Fruit fly (Drosophila melanogaster) whole organism, embryonic: ENCODE results near the gene Cbp20.
A peak's percentile ranks its signal among the peaks of the same experiment; 100 is the strongest.

ENCODE experiments used
- Adf1 ChIP-seq: fragments of 200-800 bp; sonication (Bioruptor generic); IDR thresholded peaks from 2 replicates; pipeline ENCODE4 v1.3.6; 2022; ENCODE audit warnings: missing biosample characterization, missing genetic modification characterization
- CG10543 ChIP-seq: fragments of 200-800 bp; sonication (Bioruptor generic); optimal IDR thresholded peaks from 3 replicates; lab custom pipeline; 2017; ENCODE audit warnings: missing biosample characterization, mild to moderate bottlenecking, missing genetic modification characterization, moderate library complexity
- CG12744 ChIP-seq: fragments of 200-800 bp; sonication (Bioruptor generic); optimal IDR thresholded peaks from 2 replicates; lab custom pipeline; 2016; ENCODE audit warnings: missing biosample characterization, missing genetic modification characterization
- CG13287 ChIP-seq: fragments of 200-800 bp; sonication (Bioruptor generic); IDR thresholded peaks from 2 replicates; pipeline ENCODE4 v1.3.6; 2022; ENCODE audit warnings: missing biosample characterization, missing genetic modification characterization; ENCODE audit not compliant: partially characterized antibody
- CG14441 ChIP-seq: fragments of 200-800 bp; sonication (Bioruptor generic); IDR thresholded peaks from 2 replicates; pipeline ENCODE4 v1.3.6; 2022; ENCODE audit warnings: missing biosample characterization, missing genetic modification characterization
- CG15601 ChIP-seq: fragments of 200-800 bp; sonication (Bioruptor generic); optimal IDR thresholded peaks from 3 replicates; lab custom pipeline; 2019; ENCODE audit warnings: missing biosample characterization, mild to moderate bottlenecking, missing genetic modification characterization, moderate library complexity
- CG16815 ChIP-seq: fragments of 200-800 bp; sonication (Bioruptor generic); optimal IDR thresholded peaks from 3 replicates; lab custom pipeline; 2017; ENCODE audit warnings: missing biosample characterization, mild to moderate bottlenecking, missing genetic modification characterization
- CG17359 ChIP-seq: fragments of 200-800 bp; sonication (Bioruptor generic); optimal IDR thresholded peaks from 3 replicates; lab custom pipeline; 2018; ENCODE audit warnings: missing biosample characterization, mild to moderate bottlenecking, missing genetic modification characterization, moderate library complexity
- CG18262 ChIP-seq: fragments of 200-800 bp; optimal IDR thresholded peaks from 3 replicates; lab custom pipeline; 2019; ENCODE audit warnings: missing biosample characterization, mild to moderate bottlenecking, missing genetic modification characterization, moderate library complexity
- CG30431 ChIP-seq: fragments of 200-800 bp; sonication (Bioruptor generic); optimal IDR thresholded peaks from 2 replicates; lab custom pipeline; 2017; ENCODE audit warnings: missing biosample characterization, missing genetic modification characterization
- CG33213 ChIP-seq: fragments of 200-800 bp; sonication (Bioruptor generic); optimal IDR thresholded peaks from 3 replicates; lab custom pipeline; 2016; ENCODE audit warnings: missing biosample characterization, missing genetic modification characterization
- CG3407 ChIP-seq: fragments of 200-800 bp; sonication (Bioruptor generic); optimal IDR thresholded peaks from 2 replicates; lab custom pipeline; 2018; ENCODE audit warnings: missing biosample characterization, mild to moderate bottlenecking, missing genetic modification characterization
- CG34376 ChIP-seq: fragments of 200-800 bp; sonication (Bioruptor generic); optimal IDR thresholded peaks from 2 replicates; lab custom pipeline; 2018; ENCODE audit warnings: missing biosample characterization, mild to moderate bottlenecking, missing genetic modification characterization
- CG4730 ChIP-seq: fragments of 200-800 bp; sonication (Bioruptor generic); IDR thresholded peaks from 2 replicates; pipeline ENCODE4 v1.3.6; 2022; ENCODE audit warnings: missing biosample characterization, missing genetic modification characterization
- CG5180 ChIP-seq: fragments of 200-800 bp; sonication (Bioruptor generic); optimal IDR thresholded peaks from 3 replicates; lab custom pipeline; 2017; ENCODE audit warnings: missing biosample characterization, missing genetic modification characterization, mild to moderate bottlenecking, moderate library complexity, missing genetic modification reagents
- CG8290 ChIP-seq, 3 experiments: fragments of 200-800 bp; sonication (Bioruptor generic); optimal IDR thresholded peaks; 2 replicates each; lab custom pipeline; 2016 to 2019; ENCODE audit warnings: missing biosample characterization in 3 of 3, missing genetic modification characterization in 3 of 3, mild to moderate bottlenecking in 2 of 3, moderate library complexity in 1 of 3
- CG8924 ChIP-seq: fragments of 200-800 bp; optimal IDR thresholded peaks from 3 replicates; lab custom pipeline; 2019; ENCODE audit warnings: missing biosample characterization, mild to moderate bottlenecking, missing genetic modification characterization, moderate library complexity
- CG8944 ChIP-seq: fragments of 200-800 bp; sonication (Bioruptor generic); optimal IDR thresholded peaks from 3 replicates; lab custom pipeline; 2016; ENCODE audit warnings: missing biosample characterization, missing genetic modification characterization
- CG9215 ChIP-seq: fragments of 200-800 bp; sonication (Bioruptor generic); IDR thresholded peaks from 2 replicates; pipeline ENCODE4 v1.3.6; 2022; ENCODE audit warnings: missing biosample characterization, missing genetic modification characterization
- Dbx ChIP-seq: fragments of 200-800 bp; sonication (Bioruptor generic); IDR thresholded peaks from 3 replicates; pipeline ENCODE4 v1.3.6; 2022; ENCODE audit warnings: missing biosample characterization, missing genetic modification characterization
- Dip2 ChIP-seq: fragments of 200-800 bp; sonication (Bioruptor generic); IDR thresholded peaks from 2 replicates; pipeline ENCODE4 v1.3.6; 2022; ENCODE audit warnings: missing biosample characterization, missing genetic modification characterization
- Doc3 ChIP-seq: fragments of 200-800 bp; sonication (Bioruptor generic); IDR thresholded peaks from 3 replicates; pipeline ENCODE4 v1.3.6; 2022; ENCODE audit warnings: missing biosample characterization, missing genetic modification characterization; ENCODE audit not compliant: partially characterized antibody
- HLH4C ChIP-seq: fragments of 200-800 bp; sonication (Bioruptor generic); IDR thresholded peaks from 3 replicates; pipeline ENCODE4 v1.3.6; 2022; ENCODE audit warnings: missing biosample characterization, missing genetic modification characterization; ENCODE audit not compliant: partially characterized antibody
- HmgZ ChIP-seq: fragments of 200-800 bp; sonication (Bioruptor generic); optimal IDR thresholded peaks from 2 replicates; lab custom pipeline; 2018; ENCODE audit warnings: missing biosample characterization, mild to moderate bottlenecking, missing genetic modification characterization
- Lhr ChIP-seq: fragments of 200-800 bp; sonication (Bioruptor generic); optimal IDR thresholded peaks from 3 replicates; lab custom pipeline; 2017; ENCODE audit warnings: mild to moderate bottlenecking, missing biosample characterization, missing genetic modification reagents, missing genetic modification characterization
- NC2β ChIP-seq: fragments of 200-800 bp; sonication (Bioruptor generic); optimal IDR thresholded peaks from 2 replicates; lab custom pipeline; 2016; ENCODE audit warnings: missing biosample characterization, missing genetic modification characterization
- Optix ChIP-seq: fragments of 200-800 bp; sonication (Bioruptor generic); IDR thresholded peaks from 3 replicates; pipeline ENCODE4 v1.3.6; 2022; ENCODE audit warnings: missing biosample characterization, missing genetic modification characterization
- Poxn ChIP-seq: fragments of 200-800 bp; sonication (Bioruptor generic); IDR thresholded peaks from 2 replicates; pipeline ENCODE4 v1.3.6; 2022; ENCODE audit warnings: missing biosample characterization, missing genetic modification characterization
- Ravus ChIP-seq: fragments of 200-800 bp; sonication (Bioruptor generic); IDR thresholded peaks from 2 replicates; pipeline ENCODE4 v1.3.6; 2022; ENCODE audit warnings: missing biosample characterization, missing genetic modification characterization
- abd-A ChIP-seq: fragments of 200-800 bp; sonication (Bioruptor generic); optimal IDR thresholded peaks from 3 replicates; lab custom pipeline; 2019; ENCODE audit warnings: missing biosample characterization, mild to moderate bottlenecking, missing genetic modification characterization, moderate library complexity
- ato ChIP-seq: fragments of 200-800 bp; sonication (Bioruptor generic); IDR thresholded peaks from 2 replicates; pipeline ENCODE4 v1.3.6; 2022; ENCODE audit warnings: missing biosample characterization, missing genetic modification characterization; ENCODE audit not compliant: partially characterized antibody
- az2 ChIP-seq: fragments of 200-800 bp; sonication (Bioruptor generic); optimal IDR thresholded peaks from 3 replicates; lab custom pipeline; 2016; ENCODE audit warnings: missing biosample characterization, missing genetic modification characterization
- chif ChIP-seq, 2 experiments: fragments of 200-800 bp; sonication (Bioruptor generic); optimal IDR thresholded peaks; 3 replicates each; lab custom pipeline; 2016; ENCODE audit warnings: missing biosample characterization in 2 of 2, missing genetic modification characterization in 2 of 2
- crp ChIP-seq, 2 experiments: fragments of 200-800 bp; sonication (Bioruptor generic); optimal IDR thresholded peaks; 2 replicates in 1 of 2; 3 replicates in 1 of 2; lab custom pipeline; 2017; ENCODE audit warnings: missing biosample characterization in 2 of 2, missing genetic modification characterization in 2 of 2, mild to moderate bottlenecking in 1 of 2, moderate library complexity in 1 of 2
- danr ChIP-seq: fragments of 200-800 bp; sonication (Bioruptor generic); IDR thresholded peaks from 2 replicates; pipeline ENCODE4 v1.3.6; 2022; ENCODE audit warnings: missing biosample characterization, missing genetic modification characterization
- dati ChIP-seq: fragments of 200-800 bp; sonication (Bioruptor generic); IDR thresholded peaks from 2 replicates; pipeline ENCODE4 v1.3.6; 2022; ENCODE audit warnings: missing biosample characterization, missing genetic modification characterization
- dimm ChIP-seq: fragments of 200-800 bp; sonication (Bioruptor generic); IDR thresholded peaks from 2 replicates; pipeline ENCODE4 v1.3.6; 2022; ENCODE audit warnings: missing biosample characterization, missing genetic modification characterization
- dysf ChIP-seq: fragments of 200-800 bp; sonication (Bioruptor generic); IDR thresholded peaks from 3 replicates; pipeline ENCODE4 v1.3.6; 2022; ENCODE audit warnings: missing biosample characterization, missing genetic modification characterization
- exex ChIP-seq: fragments of 200-800 bp; sonication (Bioruptor generic); optimal IDR thresholded peaks from 4 replicates; lab custom pipeline; 2018; ENCODE audit warnings: missing biosample characterization, mild to moderate bottlenecking, missing genetic modification characterization, moderate library complexity
- kni ChIP-seq: fragments of 200-800 bp; sonication (Bioruptor generic); optimal IDR thresholded peaks from 3 replicates; lab custom pipeline; 2017; ENCODE audit warnings: mild to moderate bottlenecking, missing biosample characterization, missing genetic modification reagents, missing genetic modification characterization
- nom ChIP-seq: fragments of 200-800 bp; sonication (Bioruptor generic); optimal IDR thresholded peaks from 2 replicates; lab custom pipeline; 2017; ENCODE audit warnings: missing biosample characterization, missing genetic modification characterization, mild to moderate bottlenecking, moderate library complexity, missing genetic modification reagents
- onecut ChIP-seq: fragments of 200-800 bp; sonication (Bioruptor generic); IDR thresholded peaks from 2 replicates; pipeline ENCODE4 v1.3.6; 2022; ENCODE audit warnings: missing biosample characterization, missing genetic modification characterization
- org-1 ChIP-seq: fragments of 200-800 bp; sonication (Bioruptor generic); optimal IDR thresholded peaks from 2 replicates; lab custom pipeline; 2017; ENCODE audit warnings: missing biosample characterization, missing genetic modification characterization
- pum ChIP-seq: fragments of 200-800 bp; sonication (Bioruptor generic); optimal IDR thresholded peaks from 2 replicates; lab custom pipeline; 2016; ENCODE audit warnings: missing biosample characterization, missing genetic modification characterization
- salm ChIP-seq: fragments of 200-800 bp; sonication (Bioruptor generic); optimal IDR thresholded peaks from 2 replicates; lab custom pipeline; 2018; ENCODE audit warnings: missing biosample characterization, mild to moderate bottlenecking, missing genetic modification characterization
- sim ChIP-seq: fragments of 200-800 bp; sonication (Bioruptor generic); IDR thresholded peaks from 2 replicates; pipeline ENCODE4 v1.3.6; 2022; ENCODE audit warnings: missing biosample characterization, missing genetic modification characterization
- slbo ChIP-seq: fragments of 200-800 bp; sonication (Bioruptor generic); IDR thresholded peaks from 2 replicates; pipeline ENCODE4 v1.3.6; 2022; ENCODE audit warnings: missing biosample characterization, missing genetic modification characterization
- tna ChIP-seq: fragments of 200-800 bp; sonication (Bioruptor generic); IDR thresholded peaks from 2 replicates; pipeline ENCODE4 v1.3.6; 2022; ENCODE audit warnings: missing biosample characterization, missing genetic modification characterization; ENCODE audit not compliant: partially characterized antibody

The Cbp20 gene

dm6 chr3R:18164052-18164722 is at the start of gene Cbp20, which contains the start of gene CG7218 (continued):
- TF ChIP-seq tna (GFP tag; lab: Robert Waterston, UW) = peak; percentile 29; the same call in 1 of the 2 replicates
- TF ChIP-seq CG15601 = peak; percentile 64
- peak; percentile 41 for TF ChIP-seq pum (GFP tag; lab: Kevin White, UChicago)
- TF ChIP-seq CG9215 (GFP tag; lab: Robert Waterston, UW) = peak; percentile 79
- TF ChIP-seq CG8924 (tag; lab: Kevin White, UChicago) = peak; percentile 64
- TF ChIP-seq CG34376 (GFP tag; lab: Kevin White, UChicago) = peak; percentile 67
- peak; percentile 94 for TF ChIP-seq slbo (GFP tag; lab: Robert Waterston, UW)
- peak; percentile 65 for TF ChIP-seq HmgZ (tag; lab: Kevin White, UChicago)
- TF ChIP-seq ato = peak; percentile 69
- TF ChIP-seq org-1 (GFP tag; lab: Kevin White, UChicago) = no peak
- TF ChIP-seq CG33213 (GFP tag; lab: Kevin White, UChicago) = no peak
- TF ChIP-seq onecut (GFP tag; lab: Robert Waterston, UW) = peak; percentile 47; the same call in 1 of the 2 replicates
- no peak for TF ChIP-seq Ravus (GFP tag; lab: Robert Waterston, UW)
- peak; percentile 10 for TF ChIP-seq CG16815 (GFP tag; lab: Kevin White, UChicago)
- TF ChIP-seq sim = no peak
- TF ChIP-seq abd-A (tag; lab: Kevin White, UChicago) = peak; percentile 60
- TF ChIP-seq CG30431 (GFP tag; lab: Kevin White, UChicago) = no peak
- peak; percentile 82 for TF ChIP-seq HLH4C (GFP tag; lab: Robert Waterston, UW)
- TF ChIP-seq Doc3 (GFP tag; lab: Robert Waterston, UW) = peak; percentile 88
- no peak for TF ChIP-seq nom (GFP tag; lab: Kevin White, UChicago)
- TF ChIP-seq kni (GFP tag; lab: Kevin White, UChicago) = peak; percentile 19
- TF ChIP-seq CG13287 = peak; percentile 91
- peak; percentile 73 for TF ChIP-seq CG14441
- TF ChIP-seq salm (tag; lab: Kevin White, UChicago) = no peak
- TF ChIP-seq Adf1 (GFP tag; lab: Robert Waterston, UW) = peak; percentile 95
- TF ChIP-seq Dbx = peak; percentile 91
- no peak for TF ChIP-seq CG3407 (GFP tag; lab: Kevin White, UChicago)
- TF ChIP-seq CG8944 = peak; percentile 50
- TF ChIP-seq Lhr (GFP tag; lab: Kevin White, UChicago) = no peak
- TF ChIP-seq CG5180 (GFP tag; lab: Kevin White, UChicago) = no peak
- peak; percentile 60 for TF ChIP-seq CG18262
- peak; percentile 76 for TF ChIP-seq dysf
- no peak for TF ChIP-seq Optix (GFP tag; lab: Robert Waterston, UW)
- TF ChIP-seq danr (GFP tag; lab: Robert Waterston, UW) = 0 out of 2 replicates have a peak, but pooled peaks have one; percentile 25
- peak; percentile 64 for TF ChIP-seq CG17359 (tag; lab: Kevin White, UChicago)
- no peak for TF ChIP-seq Dip2 (GFP tag; lab: Robert Waterston, UW)
- peak in 1 of 2 experiments; percentile 73 for TF ChIP-seq crp (GFP tag; optimal IDR thresholded peaks at IDR 0.05; lab: Kevin White, UChicago)
- peak; percentile 56 for TF ChIP-seq CG8290 (GFP tag; optimal IDR thresholded peaks at IDR 0.05; lab: Kevin White, UChicago)
- peak; percentile 52 to 79 for TF ChIP-seq CG8290 (tag; optimal IDR thresholded peaks at IDR 0.05; lab: Kevin White, UChicago)
- TF ChIP-seq exex = no peak
- TF ChIP-seq az2 = peak; percentile 83
- peak; percentile 39 to 50 for TF ChIP-seq chif (GFP tag; optimal IDR thresholded peaks at IDR 0.05; lab: Kevin White, UChicago)
- TF ChIP-seq dati (GFP tag; lab: Robert Waterston, UW) = 0 out of 2 replicates have a peak, but pooled peaks have one; percentile 26
- TF ChIP-seq CG4730 (GFP tag; lab: Robert Waterston, UW) = peak; percentile 78
- peak; percentile 13; the same call in 1 of the 2 replicates for TF ChIP-seq Poxn
- peak; percentile 55; the same call in 1 of the 2 replicates for TF ChIP-seq dimm
- peak; percentile 59 for TF ChIP-seq CG12744 (GFP tag; lab: Kevin White, UChicago)
- TF ChIP-seq CG10543 (GFP tag; lab: Kevin White, UChicago) = peak; percentile 52
- TF ChIP-seq NC2β (GFP tag; lab: Kevin White, UChicago) = peak; percentile 49
